Fruit fly (Drosophila melanogaster) whole organism, embryonic: ENCODE measurements around the gene Ide.

ENCODE experiments used
- Adf1 ChIP-seq: fragments of 200-800 bp; sonication (Bioruptor generic); IDR thresholded peaks from 2 replicates; pipeline ENCODE4 v1.3.6; 2022; ENCODE audit warnings: missing biosample characterization, missing genetic modification characterization
- B-H2 ChIP-seq: fragments of 200-800 bp; sonication (Bioruptor generic); optimal IDR thresholded peaks from 2 replicates; lab custom pipeline; 2018; ENCODE audit warnings: missing biosample characterization, mild to moderate bottlenecking, missing genetic modification characterization
- BtbVII ChIP-seq: fragments of 200-800 bp; sonication (Bioruptor generic); optimal IDR thresholded peaks from 3 replicates; lab custom pipeline; 2017; ENCODE audit warnings: missing biosample characterization, mild to moderate bottlenecking, missing genetic modification characterization
- CG11696 ChIP-seq: fragments of 200-800 bp; sonication (Bioruptor generic); IDR thresholded peaks from 2 replicates; pipeline ENCODE4 v1.3.6; 2022; ENCODE audit warnings: missing biosample characterization, missing genetic modification characterization
- CG12769 ChIP-seq: fragments of 200-800 bp; sonication (Bioruptor generic); optimal IDR thresholded peaks from 2 replicates; lab custom pipeline; 2019; ENCODE audit warnings: missing biosample characterization, mild to moderate bottlenecking, missing genetic modification characterization, moderate library complexity
- CG16815 ChIP-seq: fragments of 200-800 bp; sonication (Bioruptor generic); optimal IDR thresholded peaks from 3 replicates; lab custom pipeline; 2017; ENCODE audit warnings: missing biosample characterization, mild to moderate bottlenecking, missing genetic modification characterization
- CG2199 ChIP-seq: fragments of 200-800 bp; sonication (Bioruptor generic); IDR thresholded peaks from 3 replicates; pipeline ENCODE4 v1.3.6; 2022; ENCODE audit warnings: missing biosample characterization, missing genetic modification characterization
- CG32767 ChIP-seq: fragments of 200-800 bp; sonication (Bioruptor generic); IDR thresholded peaks from 2 replicates; pipeline ENCODE4 v1.3.6; 2022; ENCODE audit warnings: missing biosample characterization, missing genetic modification characterization
- CG33213 ChIP-seq: fragments of 200-800 bp; sonication (Bioruptor generic); optimal IDR thresholded peaks from 3 replicates; lab custom pipeline; 2016; ENCODE audit warnings: missing biosample characterization, missing genetic modification characterization
- CG33557 ChIP-seq: fragments of 200-800 bp; sonication (Bioruptor generic); optimal IDR thresholded peaks from 2 replicates; lab custom pipeline; 2019; ENCODE audit warnings: missing biosample characterization, mild to moderate bottlenecking, missing genetic modification characterization, moderate library complexity
- CG34376 ChIP-seq: fragments of 200-800 bp; sonication (Bioruptor generic); optimal IDR thresholded peaks from 2 replicates; lab custom pipeline; 2018; ENCODE audit warnings: missing biosample characterization, mild to moderate bottlenecking, missing genetic modification characterization
- CG6765 ChIP-seq: fragments of 200-800 bp; sonication (Bioruptor generic); optimal IDR thresholded peaks from 3 replicates; lab custom pipeline; 2017; ENCODE audit warnings: missing biosample characterization, mild to moderate bottlenecking, missing genetic modification characterization
- CG8290 ChIP-seq, 3 experiments: fragments of 200-800 bp; sonication (Bioruptor generic); optimal IDR thresholded peaks; 2 replicates each; lab custom pipeline; 2016 to 2019; ENCODE audit warnings: missing biosample characterization in 3 of 3, missing genetic modification characterization in 3 of 3, mild to moderate bottlenecking in 2 of 3, moderate library complexity in 1 of 3
- CG9797 ChIP-seq: fragments of 200-800 bp; sonication (Bioruptor generic); optimal IDR thresholded peaks from 3 replicates; lab custom pipeline; 2018; ENCODE audit warnings: missing biosample characterization, mild to moderate bottlenecking, missing genetic modification characterization
- CkIIα-i1 ChIP-seq: fragments of 200-800 bp; sonication (Bioruptor generic); IDR thresholded peaks from 2 replicates; pipeline ENCODE4 v1.3.6; 2022; ENCODE audit warnings: missing biosample characterization, missing genetic modification characterization
- Deaf1 ChIP-seq: fragments of 200-800 bp; optimal IDR thresholded peaks from 3 replicates; lab custom pipeline; 2019; ENCODE audit warnings: missing biosample characterization, mild to moderate bottlenecking, missing genetic modification characterization, moderate library complexity
- Dek ChIP-seq: fragments of 200-800 bp; sonication (Bioruptor generic); optimal IDR thresholded peaks from 3 replicates; lab custom pipeline; 2019; ENCODE audit warnings: missing biosample characterization, mild to moderate bottlenecking, missing genetic modification characterization, moderate library complexity
- E2f2 ChIP-seq: fragments of 200-800 bp; sonication (Bioruptor generic); IDR thresholded peaks from 2 replicates; pipeline ENCODE4 v1.3.6; 2022; ENCODE audit warnings: missing biosample characterization, missing genetic modification characterization
- GATAe ChIP-seq: fragments of 200-800 bp; sonication (Bioruptor generic); conservative IDR thresholded peaks from 2 replicates; pipeline ENCODE4 v1.3.6; 2022; ENCODE audit warnings: missing biosample characterization, missing genetic modification characterization
- HLH54F ChIP-seq: fragments of 200-800 bp; sonication (Bioruptor generic); optimal IDR thresholded peaks from 3 replicates; lab custom pipeline; 2016; ENCODE audit warnings: missing biosample characterization, missing genetic modification characterization
- Hey ChIP-seq: fragments of 200-800 bp; sonication (Bioruptor generic); optimal IDR thresholded peaks from 3 replicates; lab custom pipeline; 2018; ENCODE audit warnings: missing biosample characterization, mild to moderate bottlenecking, missing genetic modification characterization
- Myb ChIP-seq: fragments of 200-800 bp; sonication (Bioruptor generic); optimal IDR thresholded peaks from 2 replicates; lab custom pipeline; 2016; ENCODE audit warnings: missing biosample characterization, missing genetic modification characterization
- PHDP ChIP-seq: fragments of 200-800 bp; sonication (Bioruptor generic); optimal IDR thresholded peaks from 3 replicates; lab custom pipeline; 2018; ENCODE audit warnings: missing biosample characterization, mild to moderate bottlenecking, missing genetic modification characterization, moderate library complexity
- Sin3A ChIP-seq: fragments of >200 bp; optimal IDR thresholded peaks from 2 replicates; lab custom pipeline; 2018
- Sox100B ChIP-seq: fragments of 200-800 bp; sonication (Bioruptor generic); optimal IDR thresholded peaks from 3 replicates; lab custom pipeline; 2018; ENCODE audit warnings: missing biosample characterization, mild to moderate bottlenecking, missing genetic modification characterization
- Vsx1 ChIP-seq: fragments of 200-800 bp; sonication (Bioruptor generic); optimal IDR thresholded peaks from 2 replicates; lab custom pipeline; 2017; ENCODE audit warnings: missing biosample characterization, mild to moderate bottlenecking, missing genetic modification characterization, missing genetic modification reagents
- abd-A ChIP-seq: fragments of 200-800 bp; sonication (Bioruptor generic); optimal IDR thresholded peaks from 3 replicates; lab custom pipeline; 2019; ENCODE audit warnings: missing biosample characterization, mild to moderate bottlenecking, missing genetic modification characterization, moderate library complexity
- cad ChIP-seq: fragments of >200 bp; optimal IDR thresholded peaks from 2 replicates; lab custom pipeline; 2017; ENCODE audit warnings: missing biosample characterization, missing genetic modification characterization
- chinmo ChIP-seq: fragments of 200-800 bp; sonication (Bioruptor generic); IDR thresholded peaks from 4 replicates; pipeline ENCODE4 v1.3.6; 2022; ENCODE audit warnings: missing biosample characterization, missing genetic modification characterization; ENCODE audit not compliant: partially characterized antibody
- cwo ChIP-seq: fragments of 200-800 bp; sonication (Bioruptor generic); optimal IDR thresholded peaks from 3 replicates; lab custom pipeline; 2017; ENCODE audit warnings: missing biosample characterization, missing genetic modification characterization, mild to moderate bottlenecking, moderate library complexity, missing genetic modification reagents
- da ChIP-seq: fragments of 200-800 bp; sonication (Bioruptor generic); optimal IDR thresholded peaks from 2 replicates; lab custom pipeline; 2016; ENCODE audit warnings: missing biosample characterization, missing genetic modification characterization
- dm ChIP-seq: fragments of 200-800 bp; sonication (Bioruptor generic); optimal IDR thresholded peaks from 3 replicates; lab custom pipeline; 2016; ENCODE audit warnings: missing biosample characterization, missing genetic modification characterization
- grau ChIP-seq: fragments of 200-800 bp; optimal IDR thresholded peaks from 3 replicates; lab custom pipeline; 2019; ENCODE audit warnings: missing biosample characterization, mild to moderate bottlenecking, missing genetic modification characterization, moderate library complexity
- kah ChIP-seq: fragments of 200-800 bp; sonication (Bioruptor generic); optimal IDR thresholded peaks from 2 replicates; lab custom pipeline; 2018; ENCODE audit warnings: missing biosample characterization, mild to moderate bottlenecking, missing genetic modification characterization
- lab ChIP-seq: fragments of 200-800 bp; sonication (Bioruptor generic); optimal IDR thresholded peaks from 3 replicates; lab custom pipeline; 2017; ENCODE audit warnings: missing biosample characterization, missing genetic modification characterization, mild to moderate bottlenecking, moderate library complexity, missing genetic modification reagents
- lmd ChIP-seq: fragments of 200-800 bp; sonication (Bioruptor generic); IDR thresholded peaks from 2 replicates; pipeline ENCODE4 v1.3.6; 2022; ENCODE audit warnings: missing biosample characterization, missing genetic modification characterization
- nerfin-2 ChIP-seq: fragments of 200-800 bp; sonication (Bioruptor generic); IDR thresholded peaks from 2 replicates; pipeline ENCODE4 v1.3.6; 2022; ENCODE audit warnings: missing biosample characterization, missing genetic modification characterization; ENCODE audit not compliant: partially characterized antibody
- pan ChIP-seq, 4 experiments: fragments of >200 bp in 3 of 4; fragments of 200-800 bp in 1 of 4; sonication (Bioruptor generic) in 1 of 4; optimal IDR thresholded peaks in 3 of 4; IDR thresholded peaks in 1 of 4; 2 replicates each; pipeline versions ENCODE4 v1.3.6 to Lab custom; 2017 to 2022; ENCODE audit warnings: missing biosample characterization in 2 of 4, missing genetic modification characterization in 2 of 4, mixed read lengths in 1 of 4
- row ChIP-seq: fragments of 200-800 bp; sonication (Bioruptor generic); IDR thresholded peaks from 3 replicates; pipeline ENCODE4 v1.3.6; 2022; ENCODE audit warnings: missing biosample characterization, missing genetic modification characterization
- sens ChIP-seq: fragments of 200-800 bp; sonication (Bioruptor generic); peaks from one replicate; lab custom pipeline; 2016; ENCODE audit warnings: missing biosample characterization, missing genetic modification characterization
- sima ChIP-seq: fragments of 200-800 bp; sonication (Bioruptor generic); optimal IDR thresholded peaks from 2 replicates; lab custom pipeline; 2016; ENCODE audit warnings: missing biosample characterization, missing genetic modification characterization
- sug ChIP-seq: fragments of 200-800 bp; optimal IDR thresholded peaks from 2 replicates; lab custom pipeline; 2019; ENCODE audit warnings: missing biosample characterization, mild to moderate bottlenecking, missing genetic modification characterization, moderate library complexity
- ttk ChIP-seq: fragments of 200-800 bp; sonication (Bioruptor generic); IDR thresholded peaks from 2 replicates; pipeline ENCODE4 v2.1.2; 2022; ENCODE audit warnings: missing biosample characterization, missing genetic modification characterization
- tup ChIP-seq: fragments of 200-800 bp; sonication (Bioruptor generic); optimal IDR thresholded peaks from 2 replicates; lab custom pipeline; 2016; ENCODE audit warnings: missing biosample characterization, mild to moderate bottlenecking, missing genetic modification characterization, moderate library complexity
- unc-4 ChIP-seq: fragments of 200-800 bp; sonication (Bioruptor generic); IDR thresholded peaks from 2 replicates; pipeline ENCODE4 v1.3.6; 2022; ENCODE audit warnings: missing biosample characterization, missing genetic modification characterization; ENCODE audit not compliant: partially characterized antibody
- z ChIP-seq: fragments of 200-800 bp; sonication (Bioruptor generic); IDR thresholded peaks from 3 replicates; pipeline ENCODE4 v1.3.6; 2022; ENCODE audit warnings: missing biosample characterization, missing genetic modification characterization
- zfh1 ChIP-seq: fragments of 200-800 bp; sonication (Bioruptor generic); IDR thresholded peaks from 3 replicates; pipeline ENCODE4 v1.3.6; 2022; ENCODE audit warnings: missing biosample characterization, missing genetic modification characterization

Ide gene

dm6 chr3L:20387038-20387842 is 11.5 kb upstream of the Ide start (continued):
- TF ChIP-seq CG33213 (GFP tag; lab: Kevin White, UChicago) (no peak), da (GFP tag; lab: Kevin White, UChicago) (no peak), cwo (GFP tag; lab: Kevin White, UChicago) (peak; percentile 72), lab (GFP tag; lab: Kevin White, UChicago) (peak; percentile 65), CG8290 (GFP tag; optimal IDR thresholded peaks at IDR 0.05; lab: Kevin White, UChicago) (no peak), CG8290 (tag; optimal IDR thresholded peaks at IDR 0.05; lab: Kevin White, UChicago) (peak in 1 of 2 experiments; percentile 30), z (no peak), GATAe (GFP tag; lab: Robert Waterston, UW) (peak; percentile 62), Sox100B (GFP tag; lab: Kevin White, UChicago) (no peak), kah (GFP tag; lab: Kevin White, UChicago) (no peak), Myb (GFP tag; lab: Kevin White, UChicago) (no peak), CkIIα-i1 (GFP tag; lab: Robert Waterston, UW) (no peak), sima (GFP tag; lab: Kevin White, UChicago) (no peak), sug (tag; lab: Kevin White, UChicago) (peak; percentile 95), Vsx1 (GFP tag; lab: Kevin White, UChicago) (peak; percentile 55), Sin3A (lab: Kevin White, UChicago) (no peak), abd-A (tag; lab: Kevin White, UChicago) (no peak), Hey (tag; lab: Kevin White, UChicago) (no peak), row (GFP tag; lab: Robert Waterston, UW) (no peak; the same call in 2 of the 3 replicates), E2f2 (GFP tag; lab: Robert Waterston, UW) (0 out of 2 replicates have a peak, but pooled peaks have one; percentile 11), Deaf1 (tag; lab: Kevin White, UChicago) (peak; percentile 60), pan (optimal IDR thresholded peaks at IDR 0.05; lab: Kevin White, UChicago) (no peak), pan (GFP tag; optimal IDR thresholded peaks at IDR 0.05 in 1 of 2, IDR thresholded peaks at IDR 0.05 in 1 of 2) (no peak), CG12769 (tag; lab: Kevin White, UChicago) (peak; percentile 3), CG33557 (GFP tag; lab: Kevin White, UChicago) (no peak), CG9797 (GFP tag; lab: Kevin White, UChicago) (no peak), PHDP (tag; lab: Kevin White, UChicago) (no peak)

DNA sequence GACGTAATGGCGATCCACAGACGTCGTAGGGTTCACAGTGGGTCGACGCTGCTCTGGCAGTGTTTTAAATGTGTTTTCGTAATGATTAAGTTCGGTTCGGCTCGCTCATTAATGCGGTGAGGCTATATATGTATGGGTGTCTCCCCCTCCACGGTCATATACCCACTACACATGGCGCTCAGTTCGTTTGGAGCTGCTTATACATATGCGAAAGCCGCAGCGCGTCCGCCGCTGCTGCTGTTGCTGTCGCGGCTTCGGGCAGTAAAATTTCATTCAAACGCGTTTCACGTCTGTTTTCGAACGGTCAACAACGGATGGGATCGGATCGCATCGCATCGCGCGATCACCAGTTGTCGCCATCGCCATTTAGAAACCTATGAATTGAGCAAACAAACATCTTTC is 10.3 kb upstream of the Ide start:
- TF ChIP-seq cad (no peak), unc-4 (GFP tag; lab: Robert Waterston, UW) (0 out of 2 replicates have a peak, but pooled peaks have one; percentile 19), dm (no peak), abd-A (tag; lab: Kevin White, UChicago) (peak; percentile 75), tup (GFP tag; lab: Kevin White, UChicago) (no peak), Adf1 (GFP tag; lab: Robert Waterston, UW) (peak; percentile 84), CG32767 (no peak), ttk (GFP tag; lab: Robert Waterston, UW) (0 out of 2 replicates have a peak, but pooled peaks have one; percentile 12), sens (GFP tag; lab: Kevin White, UChicago) (peak; percentile 65), CG34376 (GFP tag; lab: Kevin White, UChicago) (peak; percentile 31), Deaf1 (tag; lab: Kevin White, UChicago) (peak; percentile 41), Dek (tag; lab: Kevin White, UChicago) (peak; percentile 13), grau (tag; lab: Kevin White, UChicago) (no peak), BtbVII (no peak), nerfin-2 (GFP tag; lab: Robert Waterston, UW) (no peak), B-H2 (GFP tag; lab: Kevin White, UChicago) (peak; percentile 51), CG16815 (no peak), lmd (GFP tag; lab: Robert Waterston, UW) (no peak), CG11696 (GFP tag; lab: Robert Waterston, UW) (no peak), HLH54F (GFP tag; lab: Kevin White, UChicago) (no peak), CG12769 (tag; lab: Kevin White, UChicago) (peak; percentile 81), CG2199 (GFP tag; lab: Robert Waterston, UW) (no peak), chinmo (GFP tag; lab: Robert Waterston, UW) (peak; percentile 55; the same call in 1 of the 4 replicates), CG6765 (GFP tag; lab: Kevin White, UChicago) (peak; percentile 22), zfh1 (GFP tag; lab: Robert Waterston, UW) (no peak)
